Worm (Caenorhabditis elegans) whole organism, L1 larva: ENCODE results near the gene ador-1.
A peak's percentile ranks its signal among the peaks of the same experiment; 100 is the strongest.

Source experiments
- C04F5.9 ChIP-seq: sonication (generic microtip); optimal IDR thresholded peaks from 2 replicates; lab custom pipeline; 2016; ENCODE audit warnings: missing genetic modification characterization, missing compliant biosample characterization
- aha-1 ChIP-seq: fragments of 150-350 bp; optimal IDR thresholded peaks from 2 replicates; lab custom pipeline; 2014; ENCODE audit warnings: missing biosample characterization, missing genetic modification characterization
- alr-1 ChIP-seq: fragments of 200-800 bp; sonication (Bioruptor generic); optimal IDR thresholded peaks from 2 replicates; lab custom pipeline; 2018; ENCODE audit warnings: borderline replicate concordance, mild to moderate bottlenecking, missing genetic modification characterization, missing compliant biosample characterization
- ama-1 ChIP-seq: fragments of 150-350 bp; optimal IDR thresholded peaks from 2 replicates; lab custom pipeline; 2014
- ceh-63 ChIP-seq: fragments of 200-800 bp; sonication (Bioruptor generic); optimal IDR thresholded peaks from 2 replicates; lab custom pipeline; 2018; ENCODE audit warnings: mild to moderate bottlenecking, missing genetic modification characterization, missing compliant biosample characterization
- ceh-82 ChIP-seq, 3 experiments: fragments of 150-350 bp in 1 of 3; sonication (generic microtip) in 2 of 3; optimal IDR thresholded peaks; 2 replicates each; lab custom pipeline; 2014 to 2017; ENCODE audit warnings: missing biosample characterization in 3 of 3, missing genetic modification characterization in 3 of 3
- ceh-88 ChIP-seq: fragments of 200-800 bp; sonication (Bioruptor generic); IDR thresholded peaks from 2 replicates; pipeline ENCODE4 v1.3.6; 2022; ENCODE audit warnings: missing genetic modification characterization, missing compliant biosample characterization
- ces-1 ChIP-seq: fragments of 150-350 bp; optimal IDR thresholded peaks from 2 replicates; lab custom pipeline; 2014; ENCODE audit warnings: missing biosample characterization, missing genetic modification reagents, missing genetic modification characterization
- dsc-1 ChIP-seq: sonication (generic microtip); optimal IDR thresholded peaks from 2 replicates; lab custom pipeline; 2016; ENCODE audit warnings: mild to moderate bottlenecking, missing genetic modification characterization, missing compliant biosample characterization
- efl-1 ChIP-seq, 4 experiments: fragments of 150-350 bp; optimal IDR thresholded peaks in 3 of 4; peaks in 1 of 4; 1 replicate in 1 of 4; 2 replicates in 3 of 4; lab custom pipeline; 2014; ENCODE audit warnings: missing biosample characterization in 2 of 4, missing genetic modification characterization in 2 of 4, missing genetic modification reagents in 2 of 4
- fkh-10 ChIP-seq: sonication (generic microtip); optimal IDR thresholded peaks from 2 replicates; lab custom pipeline; 2017; ENCODE audit warnings: missing biosample characterization, missing genetic modification reagents, missing genetic modification characterization
- lin-35 ChIP-seq, 2 experiments: fragments of 150-350 bp; optimal IDR thresholded peaks; 2 replicates each; lab custom pipeline; 2014; ENCODE audit warnings: missing biosample characterization in 2 of 2, missing genetic modification characterization in 2 of 2, missing genetic modification reagents in 2 of 2
- mab-9 ChIP-seq: fragments of 200-800 bp; sonication (Bioruptor generic); IDR thresholded peaks from 2 replicates; pipeline ENCODE4 v1.3.6; 2022; ENCODE audit warnings: missing genetic modification reagents, missing genetic modification characterization, missing compliant biosample characterization
- mep-1 ChIP-seq: fragments of 150-350 bp; optimal IDR thresholded peaks from 2 replicates; lab custom pipeline; 2014; ENCODE audit warnings: missing biosample characterization, missing genetic modification characterization
- nhr-71 ChIP-seq: sonication (generic microtip); optimal IDR thresholded peaks from 2 replicates; lab custom pipeline; 2016; ENCODE audit warnings: mild to moderate bottlenecking, missing genetic modification characterization, moderate library complexity, missing compliant biosample characterization
- nhr-77 ChIP-seq: fragments of 150-350 bp; optimal IDR thresholded peaks from 2 replicates; lab custom pipeline; 2014; ENCODE audit warnings: missing biosample characterization, missing genetic modification characterization
- nhr-85 ChIP-seq: sonication (generic microtip); peaks from one replicate; lab custom pipeline; 2016; ENCODE audit warnings: missing genetic modification characterization, inconsistent platforms, missing compliant biosample characterization
- nhr-90 ChIP-seq: sonication (generic microtip); optimal IDR thresholded peaks from 2 replicates; lab custom pipeline; 2016; ENCODE audit warnings: mild to moderate bottlenecking, missing genetic modification characterization, missing compliant biosample characterization; ENCODE audit not compliant: poor library complexity
- rnt-1 ChIP-seq: sonication (generic microtip); optimal IDR thresholded peaks from 2 replicates; lab custom pipeline; 2016; ENCODE audit warnings: mild to moderate bottlenecking, missing genetic modification characterization, moderate library complexity, missing compliant biosample characterization
- snu-23 ChIP-seq: sonication (generic microtip); optimal IDR thresholded peaks from 2 replicates; lab custom pipeline; 2016; ENCODE audit warnings: missing genetic modification characterization, missing compliant biosample characterization
- sptf-1 ChIP-seq: fragments of 150-350 bp; optimal IDR thresholded peaks from 2 replicates; lab custom pipeline; 2014; ENCODE audit warnings: missing biosample characterization, missing genetic modification characterization
- tbx-2 ChIP-seq: sonication (generic microtip); optimal IDR thresholded peaks from 2 replicates; lab custom pipeline; 2016; ENCODE audit warnings: missing genetic modification characterization, missing compliant biosample characterization
- unc-62 ChIP-seq: fragments of 150-350 bp; optimal IDR thresholded peaks from 2 replicates; lab custom pipeline; 2014; ENCODE audit warnings: missing biosample characterization, missing genetic modification reagents, missing genetic modification characterization
- vab-15 ChIP-seq: sonication (generic microtip); optimal IDR thresholded peaks from 2 replicates; lab custom pipeline; 2017; ENCODE audit warnings: missing genotype, mild to moderate bottlenecking, missing genetic modification characterization, missing compliant biosample characterization
- xbp-1 ChIP-seq: sonication (generic microtip); optimal IDR thresholded peaks from 2 replicates; lab custom pipeline; 2016; ENCODE audit warnings: missing genetic modification characterization, missing compliant biosample characterization
- zip-4 ChIP-seq: fragments of 200-800 bp; sonication (Bioruptor generic); optimal IDR thresholded peaks from 2 replicates; lab custom pipeline; 2018; ENCODE audit warnings: mild to moderate bottlenecking, missing genetic modification characterization, moderate library complexity, missing compliant biosample characterization
- ztf-11 ChIP-seq, 2 experiments: sonication (generic microtip); optimal IDR thresholded peaks; 2 replicates each; lab custom pipeline; 2016 to 2017; ENCODE audit warnings: missing genetic modification characterization in 2 of 2, missing biosample characterization in 1 of 2, missing compliant biosample characterization in 1 of 2
- ztf-4 ChIP-seq: fragments of 150-350 bp; optimal IDR thresholded peaks from 2 replicates; lab custom pipeline; 2014; ENCODE audit warnings: missing biosample characterization, missing genetic modification characterization

Gene ador-1

ce11 chrII:12485060-12485459 lies 17.6 kb downstream of the ador-1 start, which contains the start of gene F15A4.10:
Gene F15A4.10 (minus strand): TSS chrII:12485160.
- TF ChIP-seq mep-1 (tag; lab: Kevin White, UChicago): no peak
- TF ChIP-seq ceh-63 (GFP tag; lab: Kevin White, UChicago): no peak
- peak; percentile 29 for TF ChIP-seq nhr-85 (tag; lab: Kevin White, UChicago)
- TF ChIP-seq, all 84 proteins: peak for 1

- TF ChIP-seq ama-1 (lab: Kevin White, UChicago): no peak
- TF ChIP-seq snu-23: no peak
- no peak for TF ChIP-seq lin-35 (GFP tag; optimal IDR thresholded peaks at IDR 0.05; lab: Kevin White, UChicago)
- TF ChIP-seq tbx-2 (tag; lab: Kevin White, UChicago): no peak
- no peak for TF ChIP-seq xbp-1 (tag; lab: Kevin White, UChicago)
- TF ChIP-seq nhr-71 (tag; lab: Kevin White, UChicago): no peak
- TF ChIP-seq ztf-4 (tag; lab: Kevin White, UChicago): no peak
- TF ChIP-seq sptf-1 (tag; lab: Kevin White, UChicago): no peak
- TF ChIP-seq nhr-77: no peak
- TF ChIP-seq aha-1 (tag; lab: Kevin White, UChicago): no peak
- TF ChIP-seq ztf-11 (tag; optimal IDR thresholded peaks at IDR 0.05; lab: Kevin White, UChicago): no peak
- TF ChIP-seq fkh-10 (GFP tag; lab: Kevin White, UChicago): no peak
- no peak for TF ChIP-seq nhr-90 (tag; lab: Kevin White, UChicago)
- no peak for TF ChIP-seq zip-4 (GFP tag; lab: Kevin White, UChicago)
- no peak for TF ChIP-seq unc-62 (GFP tag; lab: Kevin White, UChicago)
- TF ChIP-seq vab-15 (tag; lab: Kevin White, UChicago): no peak
- TF ChIP-seq ces-1 (GFP tag; lab: Kevin White, UChicago): no peak
- no peak for TF ChIP-seq dsc-1 (tag; lab: Kevin White, UChicago)
- no peak for TF ChIP-seq rnt-1 (tag; lab: Kevin White, UChicago)
- TF ChIP-seq, all 84 proteins: peak for 0
Measured at ce11 chrII:12482622-12483021, 20.1 kb downstream of the ador-1 start, which contains the start of gene fbxb-102. Gene fbxb-102 (plus strand): TSS chrII:12482922.

DNA sequence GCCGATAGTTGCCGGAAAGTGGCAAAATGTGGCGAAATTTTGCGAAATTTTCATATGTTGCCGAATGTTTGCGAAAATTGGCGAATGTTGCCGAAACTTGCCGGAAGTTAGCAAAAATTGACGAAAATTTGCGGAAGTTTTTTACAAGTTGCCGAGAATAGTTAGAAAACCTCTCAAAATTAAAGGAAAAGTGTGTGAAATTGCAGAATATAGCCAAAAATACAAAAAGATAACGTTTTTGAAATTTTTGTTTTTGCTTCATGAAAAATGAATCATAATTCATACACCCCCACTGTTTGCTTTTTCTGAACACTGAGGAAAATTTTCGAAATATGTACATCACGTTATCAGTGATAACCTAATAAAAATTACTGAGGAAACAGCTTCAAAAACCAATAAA lies 21.0 kb downstream of the ador-1 start:
- TF ChIP-seq ceh-88 (GFP tag; lab: Robert Waterston, UW) (no peak), dsc-1 (tag; lab: Kevin White, UChicago) (no peak), C04F5.9 (tag; lab: Kevin White, UChicago) (no peak), efl-1 (optimal IDR thresholded peaks at IDR 0.05; lab: Kevin White, UChicago) (no peak), efl-1 (GFP tag; optimal IDR thresholded peaks at IDR 0.05 in 1 of 2; lab: Kevin White, UChicago) (peak in 1 of 2 experiments; percentile 91)

DNA sequence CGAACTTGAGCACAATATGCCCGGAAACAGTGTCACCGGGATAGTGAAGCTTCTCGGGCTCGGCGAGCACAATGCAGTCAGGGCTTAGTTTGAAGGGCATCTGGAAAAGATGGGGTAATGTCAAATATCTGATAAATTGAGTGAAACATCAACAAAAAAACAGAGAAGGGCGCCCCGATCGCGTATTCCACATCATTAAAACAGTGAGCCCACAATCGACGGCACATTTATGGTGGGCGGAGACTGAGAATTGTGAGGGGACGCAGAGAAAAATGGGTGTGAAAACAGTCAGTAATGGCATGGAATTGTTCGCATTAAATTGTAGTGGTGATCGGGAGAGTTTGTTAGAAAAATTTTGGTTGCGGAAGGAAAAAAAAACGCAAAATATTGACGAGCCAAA lies 21.9 kb downstream of the ador-1 start, which contains the start of gene arrd-9:
Gene arrd-9, minus strand, starts transcription at position 101 of the 400 bp plus-strand sequence.
- TF ChIP-seq ces-1 (GFP tag; lab: Kevin White, UChicago): no peak

ce11 chrII:12473406-12473805 lies 29.3 kb downstream of the ador-1 start, which contains the start of gene srg-17:
Gene srg-17 (plus strand): TSS chrII:12473706.
- TF ChIP-seq alr-1 (tag; lab: Kevin White, UChicago): no peak
- TF ChIP-seq efl-1 (optimal IDR thresholded peaks at IDR 0.05; lab: Kevin White, UChicago): no peak
- peak in 1 of 2 experiments; percentile 48 for TF ChIP-seq efl-1 (GFP tag; optimal IDR thresholded peaks at IDR 0.05 in 1 of 2; lab: Kevin White, UChicago)
- TF ChIP-seq mab-9 (GFP tag; lab: Robert Waterston, UW): no peak
- no peak for TF ChIP-seq mep-1 (tag; lab: Kevin White, UChicago)

DNA sequence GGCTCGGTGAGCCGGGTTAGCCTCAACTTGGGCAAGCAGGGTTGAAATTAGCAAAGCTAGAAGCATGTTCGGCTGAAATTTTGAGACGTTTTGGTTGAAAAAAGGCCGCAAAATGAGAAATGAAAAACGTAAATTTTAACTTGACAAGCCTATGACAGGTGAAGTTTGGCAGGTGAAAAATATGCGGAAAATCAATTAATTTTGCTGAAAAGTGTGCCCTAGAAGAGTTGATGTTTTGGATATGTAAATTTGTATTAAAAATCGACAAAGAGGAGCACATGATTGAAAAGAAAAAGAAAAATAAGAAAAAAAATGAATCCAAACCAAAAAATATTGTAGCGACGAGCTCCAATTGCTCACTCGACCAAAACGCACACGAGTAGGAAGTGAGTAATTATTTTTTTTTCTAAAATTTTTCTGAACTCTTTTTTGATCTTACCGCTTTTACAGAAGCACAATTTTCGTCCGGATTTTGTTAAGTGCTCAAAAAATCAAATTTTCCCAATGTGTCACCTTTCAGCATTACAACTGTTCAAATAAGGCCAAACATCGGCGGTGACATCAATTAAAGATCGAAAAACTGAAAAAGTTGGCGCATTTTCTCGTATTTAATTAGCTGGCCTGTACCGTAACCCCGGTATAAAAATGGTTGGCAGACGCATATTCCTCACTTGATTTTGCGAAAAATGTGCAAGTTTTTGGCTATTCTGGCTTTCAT lies 31.4 kb downstream of the ador-1 start, which contains the start of the genes F15A4.5 and phat-8:
Gene F15A4.5, minus strand, starts transcription at position 101 of the 718 bp plus-strand sequence.
Gene phat-8, plus strand, starts transcription at position 668 of the 718 bp plus-strand sequence.
- TF ChIP-seq efl-1 (optimal IDR thresholded peaks at IDR 0.05; lab: Kevin White, UChicago) (no peak), efl-1 (GFP tag; optimal IDR thresholded peaks at IDR 0.05 in 1 of 2; lab: Kevin White, UChicago) (peak in 1 of 2 experiments; percentile 58), ceh-82 (tag; optimal IDR thresholded peaks at IDR 0.05; lab: Kevin White, UChicago) (no peak)
- TF ChIP-seq, all 84 proteins: peak for 1
